Worm (Caenorhabditis elegans): Measurements from ENCODE around the gene deg-1.

Gene deg-1

ce11 chrX:7823108-7823704, 70.3 kb downstream of the deg-1 start, which contains the start of gene eef-1A.2 (continued):
- no peak for TF ChIP-seq ztf-25 (GFP tag; IDR thresholded peaks at IDR 0.05)
- TF ChIP-seq ceh-40 (GFP tag; IDR thresholded peaks at IDR 0.05): no peak
- peak; percentile 66 to 84 for TF ChIP-seq let-607 (tag; optimal IDR thresholded peaks at IDR 0.05)
- TF ChIP-seq B0019.2 (GFP tag; conservative IDR thresholded peaks at IDR 0.05): no peak
- peak; percentile 78 for TF ChIP-seq F33H1.4 (GFP tag; IDR thresholded peaks at IDR 0.05)
- peak; percentile 78 for TF ChIP-seq ZK185.1 (tag; optimal IDR thresholded peaks at IDR 0.05; ENCODE audit: poor library complexity, severe bottlenecking)
- TF ChIP-seq ceh-27 (GFP tag; optimal IDR thresholded peaks at IDR 0.05): peak; percentile 93
- TF ChIP-seq lin-54 (GFP tag; optimal IDR thresholded peaks at IDR 0.05): peak; percentile 75
- peak; percentile 67 for TF ChIP-seq unc-62 (GFP tag; optimal IDR thresholded peaks at IDR 0.05)
- TF ChIP-seq unc-130 (GFP tag; optimal IDR thresholded peaks at IDR 0.05): no peak

Data from whole organism, young adult.